Worm (Caenorhabditis elegans) whole organism, midembryonic: ENCODE measurements around the gene C25H3.17.
"Not testable (repeated sequence)": the region's sequence is repeated elsewhere in the genome, so short reads cannot be mapped to it uniquely, and the experiment has no call there.

Experiments
- T22C8.4 ChIP-seq: fragments of 200-800 bp; sonication (Bioruptor generic); IDR thresholded peaks from 2 replicates; pipeline ENCODE4 v1.3.6; 2022; ENCODE audit warnings: missing genetic modification characterization, missing compliant biosample characterization
- cog-1 ChIP-seq: sonication (generic microtip); optimal IDR thresholded peaks from 2 replicates; lab custom pipeline; 2016; ENCODE audit warnings: missing genetic modification characterization, missing compliant biosample characterization
- flt-1 ChIP-seq: fragments of 200-800 bp; sonication (Bioruptor generic); IDR thresholded peaks from 2 replicates; pipeline ENCODE4 v1.3.6; 2022; ENCODE audit warnings: missing genetic modification characterization, missing compliant biosample characterization
- klf-2 ChIP-seq: fragments of 200-800 bp; sonication (Bioruptor generic); conservative IDR thresholded peaks from 2 replicates; pipeline ENCODE4 v1.3.6; 2022; ENCODE audit warnings: missing genetic modification reagents, missing genetic modification characterization, missing compliant biosample characterization
- tab-1 ChIP-seq: fragments of 200-800 bp; sonication (Bioruptor generic); IDR thresholded peaks from 2 replicates; pipeline ENCODE4 v1.3.6; 2022; ENCODE audit warnings: missing genetic modification characterization, missing compliant biosample characterization

ce11 chrII:5630851-5631401 is 38.6 kb downstream of the C25H3.17 start, which contains the start of the genes F59E12.6 and npl-4.1:
- TF ChIP-seq cog-1 (tag; lab: Kevin White, UChicago); flt-1 (GFP tag; lab: Robert Waterston, UW); tab-1 (GFP tag; lab: Robert Waterston, UW); klf-2; T22C8.4 (GFP tag; lab: Robert Waterston, UW): not testable (repeated sequence)
